Fruit fly (Drosophila melanogaster) Kc167 (cell line): Measurements from ENCODE around the gene CG42831.

Experiments
- Myc ChIP-seq: fragments of >200 bp; optimal IDR thresholded peaks from 2 replicates; lab custom pipeline; 2017; ENCODE audit warnings: missing external identifiers
- psq ChIP-seq: fragments of >200 bp; optimal IDR thresholded peaks from 2 replicates; lab custom pipeline; 2017; ENCODE audit warnings: missing external identifiers

- no peak for TF ChIP-seq psq (lab: Kevin White, UChicago)
- TF ChIP-seq Myc (lab: Kevin White, UChicago) = no peak
Observed at dm6 chr3L:10829160-10829559, 14.5 kb downstream of the CG42831 start.
